Worm (Caenorhabditis elegans) whole organism, early embryonic: ENCODE measurements around the gene eas-1.

Experiments used
- ama-1 ChIP-seq: fragments of 150-350 bp; optimal IDR thresholded peaks from 2 replicates; lab custom pipeline; 2014
- flt-1 ChIP-seq: fragments of 200-800 bp; sonication (Bioruptor generic); IDR thresholded peaks from 2 replicates; pipeline ENCODE4 v1.3.6; 2022; ENCODE audit warnings: missing genetic modification characterization, missing compliant biosample characterization
- hmbx-1 ChIP-seq: sonication (generic microtip); optimal IDR thresholded peaks from 2 replicates; lab custom pipeline; 2016; ENCODE audit warnings: mild to moderate bottlenecking, missing genetic modification characterization, missing compliant biosample characterization
- hnd-1 ChIP-seq: sonication (generic microtip); optimal IDR thresholded peaks from 2 replicates; lab custom pipeline; 2016; ENCODE audit warnings: missing genetic modification characterization, missing compliant biosample characterization
- tbx-11 ChIP-seq: fragments of 200-800 bp; sonication (Bioruptor generic); IDR thresholded peaks from 2 replicates; pipeline ENCODE4 v1.3.6; 2022; ENCODE audit warnings: missing genetic modification characterization, missing compliant biosample characterization
- tbx-37 ChIP-seq: fragments of 200-800 bp; sonication (Bioruptor generic); conservative IDR thresholded peaks from 2 replicates; pipeline ENCODE4 v1.3.6; 2022; ENCODE audit warnings: missing genetic modification reagents, missing genetic modification characterization, missing compliant biosample characterization

- TF ChIP-seq hnd-1 (tag; lab: Kevin White, UChicago) = no peak
- no peak for TF ChIP-seq ama-1 (lab: Kevin White, UChicago)
- TF ChIP-seq hmbx-1 (tag; lab: Kevin White, UChicago) = no peak
- no peak for TF ChIP-seq flt-1 (GFP tag; lab: Robert Waterston, UW)
- TF ChIP-seq tbx-11 (GFP tag; lab: Robert Waterston, UW) = no peak
- TF ChIP-seq tbx-37 (GFP tag; lab: Robert Waterston, UW) = no peak
Observed at ce11 chrII:4767612-4768011, 27.4 kb downstream of the eas-1 start.
